Fruit fly (Drosophila melanogaster) whole organism, adult: ENCODE measurements around the gene nis.

Source experiments
- Hr96 ChIP-seq: fragments of 200-800 bp; sonication (Bioruptor generic); optimal IDR thresholded peaks from 2 replicates; lab custom pipeline; 2016; ENCODE audit warnings: missing biosample characterization, missing genetic modification characterization
- tj ChIP-seq: fragments of 200-800 bp; sonication (Bioruptor generic); optimal IDR thresholded peaks from 3 replicates; lab custom pipeline; 2017; ENCODE audit warnings: missing biosample characterization, mild to moderate bottlenecking, missing genetic modification characterization, moderate library complexity
- toe ChIP-seq: fragments of 200-800 bp; sonication (Bioruptor generic); optimal IDR thresholded peaks from 2 replicates; lab custom pipeline; 2016; ENCODE audit warnings: missing biosample characterization, missing genetic modification characterization

DNA sequence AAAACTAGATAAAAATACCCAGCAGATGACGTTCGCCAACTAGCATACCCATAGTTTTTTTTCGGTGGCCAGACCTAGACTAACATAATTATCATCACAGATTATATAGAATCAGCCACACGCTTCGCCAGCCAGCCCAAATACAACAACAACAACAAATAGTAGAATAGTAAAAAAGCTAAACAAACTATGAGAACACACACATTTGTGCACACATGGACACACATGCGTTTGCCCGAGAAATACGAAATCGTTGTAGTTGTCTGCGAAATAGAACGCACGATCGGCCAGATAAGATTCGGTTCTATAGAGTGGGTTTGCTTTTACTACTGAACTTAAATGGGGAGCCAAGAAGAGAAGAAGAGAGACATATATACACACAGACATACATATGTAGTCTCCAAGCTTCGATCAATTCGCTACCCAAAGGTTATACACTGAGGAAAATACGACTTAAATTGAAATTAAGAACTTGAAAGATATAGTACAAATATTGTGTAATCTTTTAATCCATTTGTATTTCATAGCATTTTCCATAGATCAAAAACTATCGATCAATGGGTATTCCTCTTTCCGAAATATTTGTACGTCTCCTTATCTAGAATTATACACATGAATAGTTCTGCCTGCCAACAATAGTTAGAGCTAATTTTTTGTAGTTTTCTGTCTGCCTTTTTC lies 41.0 kb upstream of the nis start:
- TF ChIP-seq Hr96 (GFP tag; lab: Kevin White, UChicago) (no peak), toe (GFP tag; lab: Kevin White, UChicago) (no peak), tj (GFP tag; lab: Kevin White, UChicago) (no peak)
